Fruit fly (Drosophila melanogaster) whole organism, pupa: ENCODE results near the gene Gapdh2.

Experiments used
- CG10348 ChIP-seq: fragments of 200-800 bp; sonication (Bioruptor generic); IDR thresholded peaks from 2 replicates; pipeline ENCODE4 v1.3.6; 2022; ENCODE audit warnings: missing biosample characterization, missing genetic modification characterization
- CG12605 ChIP-seq: fragments of 200-800 bp; sonication (Bioruptor generic); IDR thresholded peaks from 2 replicates; pipeline ENCODE4 v1.3.6; 2022; ENCODE audit warnings: missing biosample characterization, missing genetic modification characterization
- CG13204 ChIP-seq: fragments of 200-800 bp; sonication (Bioruptor generic); optimal IDR thresholded peaks from 2 replicates; lab custom pipeline; 2018; ENCODE audit warnings: missing biosample characterization, mild to moderate bottlenecking, missing genetic modification characterization, moderate library complexity
- CG14655 ChIP-seq: fragments of 200-800 bp; sonication (Bioruptor generic); optimal IDR thresholded peaks from 3 replicates; lab custom pipeline; 2017; ENCODE audit warnings: mild to moderate bottlenecking, missing biosample characterization, missing genetic modification reagents, missing genetic modification characterization
- CG15710 ChIP-seq: fragments of 200-800 bp; sonication (Bioruptor generic); optimal IDR thresholded peaks from 2 replicates; lab custom pipeline; 2018; ENCODE audit warnings: missing biosample characterization, mild to moderate bottlenecking, missing genetic modification characterization, moderate library complexity
- CG17806 ChIP-seq: fragments of 200-800 bp; sonication (Bioruptor generic); optimal IDR thresholded peaks from 2 replicates; lab custom pipeline; 2018; ENCODE audit warnings: missing biosample characterization, mild to moderate bottlenecking, missing genetic modification characterization, moderate library complexity
- CG32121 ChIP-seq: fragments of 200-800 bp; sonication (Bioruptor generic); IDR thresholded peaks from 2 replicates; pipeline ENCODE4 v1.3.6; 2022; ENCODE audit warnings: missing biosample characterization, missing genetic modification characterization
- CG34367 ChIP-seq: fragments of 200-800 bp; sonication (Bioruptor generic); optimal IDR thresholded peaks from 2 replicates; lab custom pipeline; 2018; ENCODE audit warnings: missing biosample characterization, mild to moderate bottlenecking, missing genetic modification characterization
- CG4496 ChIP-seq: fragments of 200-800 bp; sonication (Bioruptor generic); IDR thresholded peaks from 3 replicates; pipeline ENCODE4 v1.3.6; 2022; ENCODE audit warnings: missing biosample characterization, missing genetic modification characterization
- CG8159 ChIP-seq: fragments of 200-800 bp; sonication (Bioruptor generic); optimal IDR thresholded peaks from 3 replicates; lab custom pipeline; 2018; ENCODE audit warnings: missing biosample characterization, mild to moderate bottlenecking, missing genetic modification characterization, moderate library complexity
- CG8301 ChIP-seq: fragments of 200-800 bp; sonication (Bioruptor generic); optimal IDR thresholded peaks from 2 replicates; lab custom pipeline; 2018; ENCODE audit warnings: missing biosample characterization, mild to moderate bottlenecking, missing genetic modification characterization
- CG9948 ChIP-seq: fragments of 200-800 bp; sonication (Bioruptor generic); optimal IDR thresholded peaks from 2 replicates; lab custom pipeline; 2018; ENCODE audit warnings: missing biosample characterization, mild to moderate bottlenecking, missing genetic modification characterization, moderate library complexity
- D1 ChIP-seq: fragments of 200-800 bp; sonication (Bioruptor generic); optimal IDR thresholded peaks from 2 replicates; lab custom pipeline; 2018; ENCODE audit warnings: missing biosample characterization, mild to moderate bottlenecking, missing genetic modification characterization, moderate library complexity
- EcR ChIP-seq: fragments of 200-800 bp; sonication (Bioruptor generic); optimal IDR thresholded peaks from 3 replicates; lab custom pipeline; 2019; ENCODE audit warnings: missing biosample characterization, missing genetic modification characterization, mild to moderate bottlenecking, moderate library complexity, missing genetic modification reagents
- Ets98B ChIP-seq: fragments of 200-800 bp; sonication (Bioruptor generic); IDR thresholded peaks from 2 replicates; pipeline ENCODE4 v1.3.6; 2022; ENCODE audit warnings: missing biosample characterization, missing genetic modification characterization
- Pif1A ChIP-seq: fragments of 200-800 bp; sonication (Bioruptor generic); optimal IDR thresholded peaks from 3 replicates; lab custom pipeline; 2016; ENCODE audit warnings: missing biosample characterization, missing genetic modification characterization
- Pif1B ChIP-seq: fragments of 200-800 bp; sonication (Bioruptor generic); optimal IDR thresholded peaks from 3 replicates; lab custom pipeline; 2016; ENCODE audit warnings: missing biosample characterization, missing genetic modification characterization
- Snoo ChIP-seq: fragments of 200-800 bp; sonication (Bioruptor generic); optimal IDR thresholded peaks from 3 replicates; lab custom pipeline; 2017; ENCODE audit warnings: missing biosample characterization, mild to moderate bottlenecking, missing genetic modification characterization, inconsistent platforms
- fd96Ca ChIP-seq: fragments of 200-800 bp; sonication (Bioruptor generic); IDR thresholded peaks from 3 replicates; pipeline ENCODE4 v1.3.6; 2022; ENCODE audit warnings: missing biosample characterization, missing genetic modification characterization
- gl ChIP-seq: fragments of 200-800 bp; sonication (Bioruptor generic); optimal IDR thresholded peaks from 2 replicates; lab custom pipeline; 2018; ENCODE audit warnings: missing biosample characterization, mild to moderate bottlenecking, missing genetic modification characterization
- rn ChIP-seq: fragments of 200-800 bp; sonication (Bioruptor generic); IDR thresholded peaks from 2 replicates; pipeline ENCODE4 v1.3.6; 2022; ENCODE audit warnings: missing biosample characterization, missing genetic modification characterization

Gene Gapdh2

DNA sequence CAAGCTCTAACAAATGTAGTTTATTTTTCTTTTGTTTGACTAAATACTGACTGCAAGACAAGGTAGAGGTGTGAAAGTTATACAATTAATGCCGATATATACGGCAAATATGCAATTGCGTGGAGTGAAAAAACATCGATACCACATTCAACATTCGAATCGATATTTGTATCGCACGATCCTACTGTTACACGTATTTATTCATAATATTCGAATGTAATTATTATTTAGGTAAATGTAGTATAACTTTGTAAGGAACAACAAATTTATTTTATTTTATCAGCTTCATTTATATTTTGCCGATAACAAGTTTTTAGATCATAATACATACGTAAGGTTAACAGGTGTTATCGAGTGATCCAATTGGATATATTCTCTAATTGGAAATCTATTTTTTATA is 32.6 kb upstream of the Gapdh2 start, which contains the start of gene Chc:
Chc (minus strand) TSS at position 98 of the 400 bp plus-strand sequence.
- no peak for TF ChIP-seq CG12605 (GFP tag; lab: Robert Waterston, UW)
- TF ChIP-seq D1: peak; percentile 54
- TF ChIP-seq Ets98B (GFP tag; lab: Robert Waterston, UW): peak; percentile 30; the same call in 1 of the 2 replicates

DNA sequence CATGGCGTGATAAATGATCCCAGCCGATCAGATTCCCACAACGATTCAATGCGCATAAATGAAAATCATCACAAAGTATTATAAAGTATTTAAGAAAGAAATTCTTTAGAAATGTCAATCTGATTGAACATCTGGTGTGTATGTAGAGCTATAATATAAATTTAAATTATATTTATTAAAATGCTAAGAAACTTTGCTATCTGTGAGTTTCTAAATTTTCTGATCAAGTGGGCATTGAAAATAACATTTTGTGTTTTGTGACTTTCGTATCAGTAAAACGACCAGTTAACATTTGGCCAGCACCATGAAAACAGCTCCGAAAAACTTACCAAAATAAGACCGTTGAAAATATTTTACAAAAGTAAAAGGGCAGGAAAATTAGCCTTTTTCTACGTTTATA is 30.4 kb upstream of the Gapdh2 start, which contains the start of gene CG8565:
CG8565 (plus strand) TSS at position 301 of the 400 bp plus-strand sequence.
- TF ChIP-seq CG8159 (no peak), CG13204 (GFP tag; lab: Kevin White, UChicago) (no peak), CG15710 (tag; lab: Kevin White, UChicago) (no peak), CG10348 (GFP tag; lab: Robert Waterston, UW) (no peak), CG34367 (tag; lab: Kevin White, UChicago) (no peak), gl (no peak)

DNA sequence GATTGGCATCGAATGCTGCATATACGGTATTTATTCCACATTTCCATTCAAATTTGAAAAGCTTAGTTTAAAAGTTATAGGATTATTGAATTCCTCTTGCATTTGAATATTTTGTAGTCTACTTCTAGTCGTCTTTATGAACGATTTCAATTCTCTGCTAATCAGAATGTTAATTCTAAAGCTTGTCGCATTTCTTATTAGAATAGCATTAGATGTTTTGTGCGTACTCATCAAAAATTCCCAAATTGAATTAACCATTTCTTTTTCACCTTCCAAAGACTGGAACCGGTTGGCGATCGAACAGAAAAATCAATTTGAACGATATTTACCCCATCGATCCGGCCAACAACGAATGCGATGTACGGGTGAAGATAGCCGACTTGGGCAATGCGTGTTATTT is 27.9 kb upstream of the Gapdh2 start:
- TF ChIP-seq CG34367 (tag; lab: Kevin White, UChicago): no peak
- TF ChIP-seq CG14655: no peak
- TF ChIP-seq Snoo: no peak
- TF ChIP-seq rn: no peak
- TF ChIP-seq CG12605 (GFP tag; lab: Robert Waterston, UW): no peak
- no peak for TF ChIP-seq Pif1B (GFP tag; lab: Kevin White, UChicago)
- TF ChIP-seq fd96Ca: no peak
- no peak for TF ChIP-seq CG17806 (tag; lab: Kevin White, UChicago)
- TF ChIP-seq CG10348 (GFP tag; lab: Robert Waterston, UW): no peak
- TF ChIP-seq CG15710 (tag; lab: Kevin White, UChicago): no peak
- TF ChIP-seq CG4496: no peak
- TF ChIP-seq gl: no peak
- no peak for TF ChIP-seq Ets98B (GFP tag; lab: Robert Waterston, UW)
- TF ChIP-seq CG13204 (GFP tag; lab: Kevin White, UChicago): no peak
- no peak for TF ChIP-seq EcR (GFP tag; lab: Kevin White, UChicago)
- no peak for TF ChIP-seq CG8301

DNA sequence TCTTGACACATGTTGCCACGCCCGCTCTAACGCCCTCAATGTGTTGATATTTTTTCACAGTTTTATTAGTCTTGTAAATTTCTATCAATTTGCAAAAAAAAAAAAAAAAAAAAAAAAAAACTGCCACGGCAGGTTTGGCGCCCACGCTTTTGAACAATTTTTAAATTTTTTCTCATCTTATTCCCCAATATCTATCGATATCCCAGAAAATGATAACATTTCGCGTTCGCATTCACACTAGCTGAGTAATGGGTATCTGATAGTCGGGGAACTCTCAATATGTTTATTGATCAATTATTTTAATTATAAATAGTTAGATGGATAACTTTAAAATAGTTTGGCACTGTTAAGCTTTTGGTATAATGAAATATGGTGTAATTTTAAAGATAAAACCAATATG is 26.6 kb upstream of the Gapdh2 start:
- no peak for TF ChIP-seq CG8159
- no peak for TF ChIP-seq rn
- no peak for TF ChIP-seq CG10348 (GFP tag; lab: Robert Waterston, UW)
- no peak for TF ChIP-seq CG9948 (tag; lab: Kevin White, UChicago)
- TF ChIP-seq fd96Ca: no peak
- no peak for TF ChIP-seq CG12605 (GFP tag; lab: Robert Waterston, UW)
- no peak for TF ChIP-seq gl
- TF ChIP-seq CG15710 (tag; lab: Kevin White, UChicago): no peak
- TF ChIP-seq Pif1B (GFP tag; lab: Kevin White, UChicago): no peak
- no peak for TF ChIP-seq CG8301
- TF ChIP-seq CG32121 (GFP tag; lab: Robert Waterston, UW): no peak
- TF ChIP-seq Snoo: no peak
- no peak for TF ChIP-seq Pif1A (GFP tag; lab: Kevin White, UChicago)
- TF ChIP-seq CG17806 (tag; lab: Kevin White, UChicago): no peak
- no peak for TF ChIP-seq CG13204 (GFP tag; lab: Kevin White, UChicago)

DNA sequence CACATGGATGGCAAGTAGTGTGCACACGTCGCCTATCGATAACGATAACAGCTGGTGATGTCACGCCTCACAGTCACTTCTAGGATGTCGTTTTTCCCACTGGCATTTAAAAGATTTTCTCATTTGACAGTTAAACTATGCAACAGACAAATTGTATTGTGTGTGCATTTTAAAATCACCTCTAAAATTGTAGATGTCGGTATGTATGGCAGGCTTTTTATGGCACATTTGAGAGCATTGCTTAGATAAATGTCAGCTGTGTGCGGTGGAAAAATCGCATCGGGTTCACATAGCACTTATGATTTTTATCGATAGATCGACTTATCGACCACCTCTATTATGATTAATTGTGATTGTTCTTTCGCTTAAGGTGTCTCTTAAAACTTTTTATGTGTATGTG is 23.8 kb upstream of the Gapdh2 start, which contains the start of the genes ArgRS and CG8578:
ArgRS (minus strand) TSS at position 7 of the 400 bp plus-strand sequence.
CG8578 (plus strand) TSS at position 338 of the 400 bp plus-strand sequence.
- no peak for TF ChIP-seq EcR (GFP tag; lab: Kevin White, UChicago)
- TF ChIP-seq CG15710 (tag; lab: Kevin White, UChicago): peak; percentile 22
- TF ChIP-seq CG14655: no peak
- peak; percentile 55 for TF ChIP-seq rn
- peak; percentile 47; the same call in 1 of the 2 replicates for TF ChIP-seq CG32121 (GFP tag; lab: Robert Waterston, UW)
- no peak for TF ChIP-seq gl
- TF ChIP-seq fd96Ca: no peak
- peak; percentile 3 for TF ChIP-seq CG9948 (tag; lab: Kevin White, UChicago)
- TF ChIP-seq CG12605 (GFP tag; lab: Robert Waterston, UW): no peak
- no peak for TF ChIP-seq CG13204 (GFP tag; lab: Kevin White, UChicago)
- no peak for TF ChIP-seq Pif1A (GFP tag; lab: Kevin White, UChicago)
- peak; percentile 60 for TF ChIP-seq Snoo
- TF ChIP-seq CG17806 (tag; lab: Kevin White, UChicago): no peak
- TF ChIP-seq CG10348 (GFP tag; lab: Robert Waterston, UW): no peak
- TF ChIP-seq Ets98B (GFP tag; lab: Robert Waterston, UW): no peak
- TF ChIP-seq CG8159: no peak
- no peak for TF ChIP-seq CG34367 (tag; lab: Kevin White, UChicago)
- TF ChIP-seq D1: no peak
- TF ChIP-seq CG8301: no peak
- peak; percentile 52 for TF ChIP-seq Pif1B (GFP tag; lab: Kevin White, UChicago)
- TF ChIP-seq CG4496: peak; percentile 82

DNA sequence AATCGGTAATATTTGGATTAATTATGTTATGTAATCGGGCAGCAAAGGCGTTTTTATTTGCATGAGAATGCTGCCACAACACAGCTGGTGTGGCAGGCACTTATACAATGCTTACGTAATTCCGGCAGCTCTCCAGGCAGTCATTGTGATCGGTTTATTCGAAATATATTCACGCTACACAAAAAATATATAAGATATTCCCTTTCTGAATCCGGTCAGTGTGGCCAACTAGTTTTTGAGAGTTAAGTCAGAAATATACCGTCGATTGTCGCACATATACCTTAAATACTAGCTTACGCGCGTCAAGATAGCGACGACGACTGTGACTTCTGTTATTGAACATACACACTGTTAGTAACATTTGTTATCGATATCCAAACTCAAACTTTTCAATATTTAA is 18.9 kb upstream of the Gapdh2 start, which contains the start of gene sun:
sun (minus strand) TSS at position 238 of the 400 bp plus-strand sequence.
- no peak for TF ChIP-seq Ets98B (GFP tag; lab: Robert Waterston, UW)
- no peak for TF ChIP-seq D1
- TF ChIP-seq Pif1B (GFP tag; lab: Kevin White, UChicago): no peak
- no peak for TF ChIP-seq CG8159
- no peak for TF ChIP-seq CG4496
- no peak for TF ChIP-seq CG8301
- no peak for TF ChIP-seq CG12605 (GFP tag; lab: Robert Waterston, UW)
- TF ChIP-seq EcR (GFP tag; lab: Kevin White, UChicago): no peak
- TF ChIP-seq CG32121 (GFP tag; lab: Robert Waterston, UW): no peak
- no peak for TF ChIP-seq CG34367 (tag; lab: Kevin White, UChicago)
- no peak for TF ChIP-seq Snoo
- no peak for TF ChIP-seq CG17806 (tag; lab: Kevin White, UChicago)
- no peak for TF ChIP-seq CG9948 (tag; lab: Kevin White, UChicago)
- TF ChIP-seq Pif1A (GFP tag; lab: Kevin White, UChicago): no peak
- TF ChIP-seq CG13204 (GFP tag; lab: Kevin White, UChicago): no peak
- no peak for TF ChIP-seq gl
- TF ChIP-seq CG14655: no peak
- no peak for TF ChIP-seq CG10348 (GFP tag; lab: Robert Waterston, UW)
- TF ChIP-seq CG15710 (tag; lab: Kevin White, UChicago): no peak
